Fruit fly (Drosophila melanogaster) whole organism, embryonic: ENCODE measurements around the gene CG33679.

ENCODE experiments used
- ATbp ChIP-seq: fragments of 200-800 bp; sonication (Bioruptor generic); optimal IDR thresholded peaks from 2 replicates; lab custom pipeline; 2017; ENCODE audit warnings: missing biosample characterization, mild to moderate bottlenecking, missing genetic modification characterization, missing genetic modification reagents
- B-H1 ChIP-seq: fragments of 200-800 bp; sonication (Bioruptor generic); IDR thresholded peaks from 3 replicates; pipeline ENCODE4 v1.3.6; 2022; ENCODE audit warnings: missing biosample characterization, missing genetic modification characterization
- Bdp1 ChIP-seq: fragments of 200-800 bp; sonication (Bioruptor generic); optimal IDR thresholded peaks from 3 replicates; lab custom pipeline; 2016; ENCODE audit warnings: missing biosample characterization, missing genetic modification characterization
- CG10267 ChIP-seq: fragments of 200-800 bp; sonication (Bioruptor generic); optimal IDR thresholded peaks from 2 replicates; lab custom pipeline; 2018; ENCODE audit warnings: missing biosample characterization, mild to moderate bottlenecking, missing genetic modification characterization, moderate library complexity
- CG11085 ChIP-seq: fragments of 200-800 bp; sonication (Bioruptor generic); IDR thresholded peaks from 2 replicates; pipeline ENCODE4 v1.3.6; 2022; ENCODE audit warnings: missing biosample characterization, missing genetic modification characterization
- CG12236 ChIP-seq: fragments of 200-800 bp; sonication (Bioruptor generic); optimal IDR thresholded peaks from 2 replicates; lab custom pipeline; 2016; ENCODE audit warnings: missing biosample characterization, missing genetic modification characterization
- CG13287 ChIP-seq: fragments of 200-800 bp; sonication (Bioruptor generic); IDR thresholded peaks from 2 replicates; pipeline ENCODE4 v1.3.6; 2022; ENCODE audit warnings: missing biosample characterization, missing genetic modification characterization; ENCODE audit not compliant: partially characterized antibody
- CG14860 ChIP-seq: fragments of 200-800 bp; sonication (Bioruptor generic); IDR thresholded peaks from 3 replicates; pipeline ENCODE4 v1.3.6; 2022; ENCODE audit warnings: missing biosample characterization, missing genetic modification characterization; ENCODE audit not compliant: partially characterized antibody
- CG1647 ChIP-seq: fragments of 200-800 bp; sonication (Bioruptor generic); optimal IDR thresholded peaks from 3 replicates; lab custom pipeline; 2016; ENCODE audit warnings: missing biosample characterization, missing genetic modification characterization
- CG16813 ChIP-seq: fragments of 200-800 bp; sonication (Bioruptor generic); IDR thresholded peaks from 3 replicates; pipeline ENCODE4 v1.3.6; 2022; ENCODE audit warnings: missing biosample characterization, missing genetic modification characterization; ENCODE audit not compliant: partially characterized antibody
- CG17385 ChIP-seq: fragments of 200-800 bp; sonication (Bioruptor generic); optimal IDR thresholded peaks from 3 replicates; lab custom pipeline; 2018; ENCODE audit warnings: missing biosample characterization, mild to moderate bottlenecking, missing genetic modification characterization
- CG17829 ChIP-seq: fragments of 200-800 bp; optimal IDR thresholded peaks from 2 replicates; lab custom pipeline; 2019; ENCODE audit warnings: missing biosample characterization, mild to moderate bottlenecking, missing genetic modification characterization, moderate library complexity
- CG18599 ChIP-seq: fragments of 200-800 bp; sonication (Bioruptor generic); optimal IDR thresholded peaks from 3 replicates; lab custom pipeline; 2017; ENCODE audit warnings: missing biosample characterization, missing genetic modification characterization, mild to moderate bottlenecking, moderate library complexity, missing genetic modification reagents
- CG2712 ChIP-seq: fragments of 200-800 bp; optimal IDR thresholded peaks from 3 replicates; lab custom pipeline; 2019; ENCODE audit warnings: missing biosample characterization, mild to moderate bottlenecking, missing genetic modification characterization, moderate library complexity
- CG30020 ChIP-seq: fragments of 200-800 bp; optimal IDR thresholded peaks from 2 replicates; lab custom pipeline; 2019; ENCODE audit warnings: missing biosample characterization, mild to moderate bottlenecking, missing genetic modification characterization, moderate library complexity
- CG31365 ChIP-seq: fragments of 200-800 bp; sonication (Bioruptor generic); optimal IDR thresholded peaks from 2 replicates; lab custom pipeline; 2018; ENCODE audit warnings: missing biosample characterization, mild to moderate bottlenecking, missing genetic modification characterization
- CG3838 ChIP-seq: fragments of 200-800 bp; sonication (Bioruptor generic); optimal IDR thresholded peaks from 3 replicates; lab custom pipeline; 2016; ENCODE audit warnings: missing biosample characterization, missing genetic modification characterization
- CG6791 ChIP-seq: fragments of 200-800 bp; sonication (Bioruptor generic); IDR thresholded peaks from 3 replicates; pipeline ENCODE4 v1.3.6; 2022; ENCODE audit warnings: missing biosample characterization, missing genetic modification characterization; ENCODE audit not compliant: partially characterized antibody
- CG8089 ChIP-seq: fragments of 200-800 bp; sonication (Bioruptor generic); optimal IDR thresholded peaks from 3 replicates; lab custom pipeline; 2016; ENCODE audit warnings: missing biosample characterization, missing genetic modification characterization
- CG8924 ChIP-seq: fragments of 200-800 bp; optimal IDR thresholded peaks from 3 replicates; lab custom pipeline; 2019; ENCODE audit warnings: missing biosample characterization, mild to moderate bottlenecking, missing genetic modification characterization, moderate library complexity
- Doc3 ChIP-seq: fragments of 200-800 bp; sonication (Bioruptor generic); IDR thresholded peaks from 3 replicates; pipeline ENCODE4 v1.3.6; 2022; ENCODE audit warnings: missing biosample characterization, missing genetic modification characterization; ENCODE audit not compliant: partially characterized antibody
- Drgx ChIP-seq: fragments of 200-800 bp; sonication (Bioruptor generic); IDR thresholded peaks from 2 replicates; pipeline ENCODE4 v1.3.6; 2022; ENCODE audit warnings: missing biosample characterization, missing genetic modification characterization
- HLH4C ChIP-seq: fragments of 200-800 bp; sonication (Bioruptor generic); IDR thresholded peaks from 3 replicates; pipeline ENCODE4 v1.3.6; 2022; ENCODE audit warnings: missing biosample characterization, missing genetic modification characterization; ENCODE audit not compliant: partially characterized antibody
- Lpt ChIP-seq: fragments of >200 bp; optimal IDR thresholded peaks from 2 replicates; lab custom pipeline; 2018; ENCODE audit warnings: missing biosample characterization, missing genetic modification characterization
- MESR4 ChIP-seq: fragments of 200-800 bp; sonication (Bioruptor generic); optimal IDR thresholded peaks from 2 replicates; lab custom pipeline; 2018; ENCODE audit warnings: missing biosample characterization, mild to moderate bottlenecking, missing genetic modification characterization, moderate library complexity
- MTF-1 ChIP-seq: fragments of 200-800 bp; sonication (Bioruptor generic); optimal IDR thresholded peaks from 2 replicates; lab custom pipeline; 2018; ENCODE audit warnings: missing biosample characterization, mild to moderate bottlenecking, missing genetic modification characterization, borderline replicate concordance
- Myb ChIP-seq: fragments of 200-800 bp; sonication (Bioruptor generic); optimal IDR thresholded peaks from 2 replicates; lab custom pipeline; 2016; ENCODE audit warnings: missing biosample characterization, missing genetic modification characterization
- Nf-YB ChIP-seq: fragments of 200-800 bp; sonication (Bioruptor generic); optimal IDR thresholded peaks from 3 replicates; lab custom pipeline; 2019; ENCODE audit warnings: missing biosample characterization, mild to moderate bottlenecking, missing genetic modification characterization, moderate library complexity
- Opbp ChIP-seq: fragments of 200-800 bp; sonication (Bioruptor generic); IDR thresholded peaks from 3 replicates; pipeline ENCODE4 v1.3.6; 2022; ENCODE audit warnings: missing biosample characterization, missing genetic modification characterization; ENCODE audit not compliant: partially characterized antibody
- Ravus ChIP-seq: fragments of 200-800 bp; sonication (Bioruptor generic); IDR thresholded peaks from 2 replicates; pipeline ENCODE4 v1.3.6; 2022; ENCODE audit warnings: missing biosample characterization, missing genetic modification characterization
- ap ChIP-seq: fragments of 200-800 bp; sonication (Bioruptor generic); IDR thresholded peaks from 2 replicates; pipeline ENCODE4 v1.3.6; 2022; ENCODE audit warnings: missing biosample characterization, missing genetic modification characterization
- az2 ChIP-seq: fragments of 200-800 bp; sonication (Bioruptor generic); optimal IDR thresholded peaks from 3 replicates; lab custom pipeline; 2016; ENCODE audit warnings: missing biosample characterization, missing genetic modification characterization
- bbx ChIP-seq: fragments of 200-800 bp; sonication (Bioruptor generic); IDR thresholded peaks from 2 replicates; pipeline ENCODE4 v1.3.6; 2022; ENCODE audit warnings: missing biosample characterization, missing genetic modification characterization; ENCODE audit not compliant: partially characterized antibody
- dan ChIP-seq: fragments of 200-800 bp; sonication (Bioruptor generic); IDR thresholded peaks from 2 replicates; pipeline ENCODE4 v1.3.6; 2022; ENCODE audit warnings: missing biosample characterization, missing genetic modification characterization
- ems ChIP-seq: fragments of 200-800 bp; sonication (Bioruptor generic); optimal IDR thresholded peaks from 3 replicates; lab custom pipeline; 2016; ENCODE audit warnings: missing biosample characterization, missing genetic modification characterization
- ewg ChIP-seq: fragments of 200-800 bp; sonication (Bioruptor generic); optimal IDR thresholded peaks from 3 replicates; lab custom pipeline; 2017; ENCODE audit warnings: mild to moderate bottlenecking, missing biosample characterization, missing genetic modification reagents, missing genetic modification characterization
- h ChIP-seq: fragments of >200 bp; optimal IDR thresholded peaks from 2 replicates; lab custom pipeline; 2017
- hkb ChIP-seq, 2 experiments: fragments of 200-800 bp in 1 of 2; fragments of >200 bp in 1 of 2; sonication (Bioruptor generic) in 1 of 2; IDR thresholded peaks in 1 of 2; optimal IDR thresholded peaks in 1 of 2; 2 replicates each; pipeline versions ENCODE4 v1.3.6 to Lab custom; 2017 to 2022; ENCODE audit warnings: missing biosample characterization in 1 of 2, missing genetic modification characterization in 1 of 2
- kay ChIP-seq: fragments of 200-800 bp; sonication (Bioruptor generic); optimal IDR thresholded peaks from 2 replicates; lab custom pipeline; 2016; ENCODE audit warnings: missing biosample characterization, missing genetic modification characterization
- nerfin-2 ChIP-seq: fragments of 200-800 bp; sonication (Bioruptor generic); IDR thresholded peaks from 2 replicates; pipeline ENCODE4 v1.3.6; 2022; ENCODE audit warnings: missing biosample characterization, missing genetic modification characterization; ENCODE audit not compliant: partially characterized antibody
- slp2 ChIP-seq: fragments of 200-800 bp; sonication (Bioruptor generic); optimal IDR thresholded peaks from 2 replicates; lab custom pipeline; 2016; ENCODE audit warnings: missing biosample characterization, missing genetic modification characterization
- so ChIP-seq: fragments of 200-800 bp; sonication (Bioruptor generic); IDR thresholded peaks from 3 replicates; pipeline ENCODE4 v1.3.6; 2022; ENCODE audit warnings: missing biosample characterization, missing genetic modification characterization
- sqz ChIP-seq: fragments of 200-800 bp; sonication (Bioruptor generic); optimal IDR thresholded peaks from 3 replicates; lab custom pipeline; 2018; ENCODE audit warnings: missing biosample characterization, mild to moderate bottlenecking, missing genetic modification characterization
- tll ChIP-seq, 2 experiments: fragments of 200-800 bp in 1 of 2; fragments of >200 bp in 1 of 2; sonication (Bioruptor generic) in 1 of 2; optimal IDR thresholded peaks; 2 replicates each; lab custom pipeline; 2017 to 2019; ENCODE audit warnings: missing biosample characterization in 2 of 2, missing genetic modification characterization in 2 of 2, mild to moderate bottlenecking in 1 of 2, moderate library complexity in 1 of 2
- trh ChIP-seq: fragments of 200-800 bp; sonication (Bioruptor generic); optimal IDR thresholded peaks from 2 replicates; lab custom pipeline; 2016; ENCODE audit warnings: missing biosample characterization, missing genetic modification characterization
- vfl ChIP-seq: fragments of 200-800 bp; sonication (Bioruptor generic); optimal IDR thresholded peaks from 2 replicates; lab custom pipeline; 2016; ENCODE audit warnings: missing biosample characterization, missing genetic modification characterization
- wdn ChIP-seq: fragments of 200-800 bp; sonication (Bioruptor generic); IDR thresholded peaks from 2 replicates; pipeline ENCODE4 v1.3.6; 2022; ENCODE audit warnings: missing biosample characterization, missing genetic modification characterization

The CG33679 gene

DNA sequence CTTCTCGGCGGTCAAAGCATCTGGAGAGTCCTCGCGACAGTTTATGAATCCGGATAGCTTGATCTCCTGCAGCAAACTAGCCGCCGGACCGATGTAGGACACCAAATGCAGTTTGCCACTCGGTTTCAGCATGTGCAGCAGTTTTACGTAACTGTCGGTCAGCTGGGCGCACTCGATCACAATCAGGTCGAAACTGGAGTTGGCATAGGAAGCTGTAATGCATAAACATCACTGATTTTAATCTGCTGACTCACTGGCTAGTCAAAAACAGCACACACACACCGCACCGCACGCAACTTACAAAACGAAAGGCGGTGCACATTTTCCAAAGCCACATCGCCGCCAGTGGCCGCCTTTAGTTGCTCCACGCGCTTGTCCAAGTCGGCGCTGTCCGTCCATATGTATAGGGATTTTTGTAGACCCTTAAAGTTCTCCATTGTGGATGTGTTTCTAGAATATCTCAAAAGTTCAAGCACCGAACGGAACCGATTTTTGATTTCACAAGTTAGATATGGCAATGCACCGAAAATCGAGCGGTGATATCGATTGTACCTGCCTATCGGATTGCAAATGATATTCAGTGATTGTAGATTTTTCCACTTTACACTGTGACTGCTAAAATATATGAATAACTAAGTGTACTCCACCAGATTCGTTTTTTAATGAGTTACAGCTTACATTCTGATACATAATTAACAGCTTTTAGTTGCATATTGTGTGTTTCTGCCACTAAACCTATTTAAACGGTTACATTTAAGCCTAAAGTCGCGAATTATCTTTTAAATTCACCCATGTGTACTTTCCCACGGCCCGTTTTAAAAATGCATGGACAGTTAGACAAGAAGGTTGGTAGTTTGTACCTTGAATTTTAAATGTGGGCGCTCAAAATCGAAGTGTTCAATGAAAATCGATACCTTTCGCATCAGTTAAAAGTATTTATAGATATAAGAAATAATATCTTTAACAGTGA, 19.5 kb upstream of the CG33679 start, which contains the start of gene CIAPIN1 (continued):
- no peak for TF ChIP-seq CG10267 (tag; lab: Kevin White, UChicago)
- TF ChIP-seq CG17385 = no peak
- peak; percentile 54; the same call in 2 of the 3 replicates for TF ChIP-seq Opbp (GFP tag; lab: Robert Waterston, UW)
- no peak for TF ChIP-seq slp2 (GFP tag; lab: Kevin White, UChicago)
- TF ChIP-seq az2 (GFP tag; lab: Kevin White, UChicago) = no peak
- TF ChIP-seq Bdp1 (GFP tag; lab: Kevin White, UChicago) = no peak
- TF ChIP-seq bbx = peak; percentile 65
- TF ChIP-seq CG18599 = no peak
- TF ChIP-seq CG6791 (GFP tag; lab: Robert Waterston, UW) = peak; percentile 67; the same call in 2 of the 3 replicates
- peak in 1 of 2 experiments; percentile 32 for TF ChIP-seq tll (GFP tag; optimal IDR thresholded peaks at IDR 0.05; lab: Kevin White, UChicago)
- no peak for TF ChIP-seq CG31365
- no peak for TF ChIP-seq sqz
- TF ChIP-seq MTF-1 = no peak
- peak; percentile 12 for TF ChIP-seq Myb (GFP tag; lab: Kevin White, UChicago)
- TF ChIP-seq B-H1 = no peak
- no peak; the same call in 1 of the 2 replicates for TF ChIP-seq CG13287
- TF ChIP-seq ap (GFP tag; lab: Robert Waterston, UW) = no peak
- peak; percentile 18 for TF ChIP-seq CG30020 (tag; lab: Kevin White, UChicago)
- TF ChIP-seq Lpt (GFP tag; lab: Kevin White, UChicago) = no peak
- TF ChIP-seq Drgx = no peak; the same call in 1 of the 2 replicates
- no peak for TF ChIP-seq CG17829 (tag; lab: Kevin White, UChicago)
- TF ChIP-seq dan = no peak
- peak; percentile 66 for TF ChIP-seq nerfin-2 (GFP tag; lab: Robert Waterston, UW)
- peak; percentile 69 for TF ChIP-seq MESR4 (GFP tag; lab: Kevin White, UChicago)
- no peak for TF ChIP-seq Ravus
- TF ChIP-seq CG2712 (tag; lab: Kevin White, UChicago) = no peak
- no peak for TF ChIP-seq hkb (optimal IDR thresholded peaks at IDR 0.05; lab: Kevin White, UChicago)
- TF ChIP-seq hkb (GFP tag; IDR thresholded peaks at IDR 0.05; lab: Robert Waterston, UW) = no peak
- TF ChIP-seq CG1647 (GFP tag; lab: Kevin White, UChicago) = no peak
- TF ChIP-seq ems (GFP tag; lab: Kevin White, UChicago) = no peak
- no peak for TF ChIP-seq wdn
- no peak for TF ChIP-seq Nf-YB (GFP tag; lab: Kevin White, UChicago)
- TF ChIP-seq ATbp (GFP tag; lab: Kevin White, UChicago) = no peak
- TF ChIP-seq HLH4C (GFP tag; lab: Robert Waterston, UW) = peak; percentile 5; the same call in 2 of the 3 replicates
- no peak for TF ChIP-seq CG11085 (GFP tag; lab: Robert Waterston, UW)
- TF ChIP-seq ewg (GFP tag; lab: Kevin White, UChicago) = no peak
- peak; percentile 46 for TF ChIP-seq CG14860
- TF ChIP-seq so (GFP tag; lab: Robert Waterston, UW) = no peak
- peak; percentile 7; the same call in 2 of the 3 replicates for TF ChIP-seq CG16813 (GFP tag; lab: Robert Waterston, UW)
- TF ChIP-seq CG12236 (GFP tag; lab: Kevin White, UChicago) = no peak
- no peak for TF ChIP-seq CG3838
- peak; percentile 20; the same call in 1 of the 3 replicates for TF ChIP-seq Doc3 (GFP tag; lab: Robert Waterston, UW)
- TF ChIP-seq kay (GFP tag; lab: Kevin White, UChicago) = no peak
- TF ChIP-seq vfl (GFP tag; lab: Kevin White, UChicago) = no peak
- no peak for TF ChIP-seq trh (GFP tag; lab: Kevin White, UChicago)
- TF ChIP-seq h = no peak
- TF ChIP-seq CG8924 = no peak
- no peak for TF ChIP-seq CG8089 (GFP tag; lab: Kevin White, UChicago)
